Fruit fly (Drosophila melanogaster): Measurements from ENCODE around the gene ttk.

The ttk gene

dm6 chr3R:31738060-31738619 lies 24.5 kb downstream of the ttk start, which contains the start of gene eEF1alpha2 (continued):
- TF ChIP-seq unc-4 (GFP tag; IDR thresholded peaks at IDR 0.05; ENCODE audit: partially characterized antibody) (0 out of 2 replicates have a peak, but pooled peaks have one; percentile 33), Dll (GFP tag; IDR thresholded peaks at IDR 0.05; ENCODE audit: partially characterized antibody) (0 out of 4 replicates have a peak, but pooled peaks have one; percentile 42), CG11247 (GFP tag; IDR thresholded peaks at IDR 0.05) (no peak), CG6689 (GFP tag; IDR thresholded peaks at IDR 0.05) (peak; percentile 23; the same call in 1 of the 2 replicates), Sry-β (GFP tag; optimal IDR thresholded peaks at IDR 0.05) (peak; percentile 31), CG30020 (tag; optimal IDR thresholded peaks at IDR 0.05) (peak; percentile 55), CG1603 (tag; optimal IDR thresholded peaks at IDR 0.05) (peak; percentile 12), Scr (GFP tag; IDR thresholded peaks at IDR 0.05; ENCODE audit: partially characterized antibody) (peak; percentile 53), pzg (GFP tag; optimal IDR thresholded peaks at IDR 0.05) (peak; percentile 12), ssp (GFP tag; IDR thresholded peaks at IDR 0.05) (peak; percentile 33; the same call in 1 of the 2 replicates), CG10431 (GFP tag; optimal IDR thresholded peaks at IDR 0.05) (peak; percentile 94)

- TF ChIP-seq lilli (GFP tag; optimal IDR thresholded peaks at IDR 0.05) (no peak), Fer3 (tag; optimal IDR thresholded peaks at IDR 0.05) (no peak), CG6272 (GFP tag; IDR thresholded peaks at IDR 0.05) (no peak), CG8944 (GFP tag; optimal IDR thresholded peaks at IDR 0.05) (no peak), CG7928 (GFP tag; optimal IDR thresholded peaks at IDR 0.05) (no peak), CG1832 (GFP tag; optimal IDR thresholded peaks at IDR 0.05) (peak; percentile 72), nerfin-1 (tag; optimal IDR thresholded peaks at IDR 0.05) (peak; percentile 96), mam (GFP tag; optimal IDR thresholded peaks at IDR 0.05) (no peak), schlank (tag; optimal IDR thresholded peaks at IDR 0.05) (no peak), pzg (GFP tag; optimal IDR thresholded peaks at IDR 0.05) (no peak), Dref (GFP tag; IDR thresholded peaks at IDR 0.05) (no peak), Xbp1 (GFP tag; optimal IDR thresholded peaks at IDR 0.05) (no peak), lola (GFP tag; optimal IDR thresholded peaks at IDR 0.05) (no peak), bsh (GFP tag; optimal IDR thresholded peaks at IDR 0.05) (no peak), sens (GFP tag) (peak; percentile 1), ind (GFP tag; optimal IDR thresholded peaks at IDR 0.05) (no peak), CG10654 (GFP tag; optimal IDR thresholded peaks at IDR 0.05) (no peak), CG10321 (GFP tag; IDR thresholded peaks at IDR 0.05) (peak; percentile 53; the same call in 1 of the 2 replicates), CG31365 (tag; optimal IDR thresholded peaks at IDR 0.05) (no peak), onecut (GFP tag; IDR thresholded peaks at IDR 0.05) (peak; percentile 93), CG14710 (tag; optimal IDR thresholded peaks at IDR 0.05) (no peak), CG32532 (GFP tag; IDR thresholded peaks at IDR 0.05) (no peak), bbx (GFP tag; IDR thresholded peaks at IDR 0.05; ENCODE audit: partially characterized antibody) (peak; percentile 29; the same call in 1 of the 2 replicates), D (optimal IDR thresholded peaks at IDR 0.05) (no peak), D (GFP tag; optimal IDR thresholded peaks at IDR 0.05) (no peak), CG8478 (optimal IDR thresholded peaks at IDR 0.05) (no peak), Kr (GFP tag; optimal IDR thresholded peaks at IDR 0.05) (peak; percentile 6), dmrt11E (tag; optimal IDR thresholded peaks at IDR 0.05) (no peak), H15 (GFP tag; IDR thresholded peaks at IDR 0.05) (no peak), CG3995 (GFP tag; optimal IDR thresholded peaks at IDR 0.05) (no peak), Deaf1 (tag; optimal IDR thresholded peaks at IDR 0.05) (peak; percentile 93), org-1 (GFP tag; optimal IDR thresholded peaks at IDR 0.05) (no peak), abd-A (tag; optimal IDR thresholded peaks at IDR 0.05) (no peak), Aef1 (GFP tag; IDR thresholded peaks at IDR 0.05) (no peak), CG7963 (GFP tag; IDR thresholded peaks at IDR 0.05; ENCODE audit: partially characterized antibody) (0 out of 3 replicates have a peak, but pooled peaks have one; percentile 38), gcm2 (GFP tag; optimal IDR thresholded peaks at IDR 0.05) (no peak), CG34422 (GFP tag; IDR thresholded peaks at IDR 0.05) (0 out of 3 replicates have a peak, but pooled peaks have one; percentile 16)
Observed at dm6 chr3R:31739067-31739786, 25.6 kb downstream of the ttk start.

All from whole organism, embryonic.